Worm (Caenorhabditis elegans) whole organism, young adult: Measurements from ENCODE around the gene F42F12.14.

ENCODE experiments used
- B0035.1 ChIP-seq: sonication (generic microtip); optimal IDR thresholded peaks from 2 replicates; lab custom pipeline; 2016; ENCODE audit warnings: missing genetic modification characterization, mild to moderate bottlenecking, missing compliant biosample characterization, missing genotype, missing genetic modification reagents
- B0261.1 ChIP-seq: sonication (generic microtip); optimal IDR thresholded peaks from 2 replicates; lab custom pipeline; 2016; ENCODE audit warnings: mild to moderate bottlenecking, missing genetic modification characterization, moderate library complexity, missing compliant biosample characterization
- B0336.3 ChIP-seq: fragments of 200-800 bp; sonication (Bioruptor generic); IDR thresholded peaks from 2 replicates; pipeline ENCODE4 v1.3.6; 2022; ENCODE audit warnings: missing genetic modification characterization, missing compliant biosample characterization
- C17E4.6 ChIP-seq: fragments of 200-800 bp; sonication (Bioruptor generic); IDR thresholded peaks from 2 replicates; pipeline ENCODE4 v1.3.6; 2022; ENCODE audit warnings: missing genetic modification reagents, missing genetic modification characterization, missing compliant biosample characterization
- F10E7.11 ChIP-seq: sonication (generic microtip); optimal IDR thresholded peaks from 2 replicates; lab custom pipeline; 2017; ENCODE audit warnings: mild to moderate bottlenecking, missing genetic modification characterization, moderate library complexity, missing compliant biosample characterization
- F23B12.7 ChIP-seq: sonication (generic microtip); optimal IDR thresholded peaks from 2 replicates; lab custom pipeline; 2017; ENCODE audit warnings: missing genetic modification characterization, mild to moderate bottlenecking, missing compliant biosample characterization, antibody characterized with exemption, moderate library complexity; ENCODE audit not compliant: insufficient read depth
- F49E8.2 ChIP-seq: sonication (generic microtip); optimal IDR thresholded peaks from 3 replicates; lab custom pipeline; 2017; ENCODE audit warnings: missing genetic modification characterization, mild to moderate bottlenecking, missing compliant biosample characterization, antibody characterized with exemption, moderate library complexity; ENCODE audit not compliant: insufficient read depth
- F55B11.4 ChIP-seq: sonication (generic microtip); optimal IDR thresholded peaks from 2 replicates; lab custom pipeline; 2016; ENCODE audit warnings: missing compliant biosample characterization, missing genetic modification characterization, borderline replicate concordance; ENCODE audit not compliant: insufficient read depth
- T07F8.4 ChIP-seq: sonication (generic microtip); optimal IDR thresholded peaks from 2 replicates; lab custom pipeline; 2016; ENCODE audit warnings: mild to moderate bottlenecking, missing genetic modification characterization, moderate library complexity, missing compliant biosample characterization
- Y53F4B.3 ChIP-seq: fragments of 200-800 bp; sonication (Bioruptor generic); IDR thresholded peaks from 2 replicates; pipeline ENCODE4 v1.3.6; 2022; ENCODE audit warnings: missing genetic modification reagents, missing genetic modification characterization, missing compliant biosample characterization
- Y56A3A.18 ChIP-seq: fragments of 200-800 bp; sonication (Bioruptor generic); IDR thresholded peaks from 2 replicates; pipeline ENCODE4 v1.3.6; 2022; ENCODE audit warnings: missing genetic modification reagents, missing genetic modification characterization, missing compliant biosample characterization
- Y95B8A.8 ChIP-seq: fragments of 200-800 bp; sonication (Bioruptor generic); IDR thresholded peaks from 2 replicates; pipeline ENCODE4 v1.3.6; 2022; ENCODE audit warnings: missing genetic modification reagents, missing genetic modification characterization, missing compliant biosample characterization
- aptf-2 ChIP-seq: fragments of 200-800 bp; sonication (Bioruptor generic); conservative IDR thresholded peaks from 2 replicates; pipeline ENCODE4 v1.3.6; 2022; ENCODE audit warnings: missing genetic modification reagents, missing genetic modification characterization, missing compliant biosample characterization
- attf-5 ChIP-seq: fragments of 200-800 bp; sonication (Bioruptor generic); optimal IDR thresholded peaks from 2 replicates; lab custom pipeline; 2018; ENCODE audit warnings: mild to moderate bottlenecking, missing genetic modification characterization, missing compliant biosample characterization
- bed-2 ChIP-seq: fragments of 200-800 bp; sonication (Bioruptor generic); IDR thresholded peaks from 2 replicates; pipeline ENCODE4 v1.3.6; 2022; ENCODE audit warnings: missing genetic modification reagents, missing genetic modification characterization, missing compliant biosample characterization
- cebp-2 ChIP-seq: fragments of 200-800 bp; sonication (Bioruptor generic); IDR thresholded peaks from 2 replicates; pipeline ENCODE4 v1.3.6; 2022; ENCODE audit warnings: missing genetic modification characterization, missing compliant biosample characterization
- chd-7 ChIP-seq: sonication (generic microtip); optimal IDR thresholded peaks from 2 replicates; lab custom pipeline; 2016; ENCODE audit warnings: mild to moderate bottlenecking, missing genetic modification characterization, moderate library complexity, missing compliant biosample characterization
- efl-1 ChIP-seq: fragments of 150-350 bp; optimal IDR thresholded peaks from 2 replicates; lab custom pipeline; 2014; ENCODE audit warnings: missing biosample characterization, missing genetic modification reagents, missing genetic modification characterization
- him-1 ChIP-seq: sonication (generic microtip); optimal IDR thresholded peaks from 2 replicates; lab custom pipeline; 2016; ENCODE audit warnings: missing genotype, missing genetic modification reagents, missing genetic modification characterization, missing compliant biosample characterization
- hmg-1.2 ChIP-seq: fragments of 200-800 bp; sonication (Bioruptor generic); IDR thresholded peaks from 2 replicates; pipeline ENCODE4 v1.3.6; 2022; ENCODE audit warnings: missing genetic modification reagents, missing genetic modification characterization, missing compliant biosample characterization
- hmg-20 ChIP-seq: fragments of 200-800 bp; sonication (Bioruptor generic); IDR thresholded peaks from 2 replicates; pipeline ENCODE4 v1.3.6; 2022; ENCODE audit warnings: missing genetic modification reagents, missing genetic modification characterization, missing compliant biosample characterization
- lag-1 ChIP-seq: fragments of 200-800 bp; sonication (Bioruptor generic); IDR thresholded peaks from 2 replicates; pipeline ENCODE4 v1.3.6; 2022; ENCODE audit warnings: missing genetic modification reagents, missing genetic modification characterization, missing compliant biosample characterization
- lin-26 ChIP-seq: fragments of 200-800 bp; sonication (Bioruptor generic); IDR thresholded peaks from 2 replicates; pipeline ENCODE4 v1.3.6; 2022; ENCODE audit warnings: missing genetic modification reagents, missing genetic modification characterization, missing compliant biosample characterization
- lin-35 ChIP-seq, 3 experiments: fragments of 150-350 bp in 2 of 3; sonication (generic microtip) in 1 of 3; optimal IDR thresholded peaks; 2 replicates each; lab custom pipeline; 2014 to 2018; ENCODE audit warnings: missing biosample characterization in 3 of 3, missing genetic modification characterization in 3 of 3, missing genetic modification reagents in 3 of 3
- lir-1 ChIP-seq: fragments of 200-800 bp; sonication (Bioruptor generic); conservative IDR thresholded peaks from 2 replicates; pipeline ENCODE4 v1.3.6; 2022; ENCODE audit warnings: missing genetic modification reagents, missing genetic modification characterization, missing compliant biosample characterization
- madf-6 ChIP-seq: fragments of 200-800 bp; sonication (Bioruptor generic); IDR thresholded peaks from 2 replicates; pipeline ENCODE4 v1.3.6; 2022; ENCODE audit warnings: missing genetic modification reagents, missing genetic modification characterization, missing compliant biosample characterization
- madf-8 ChIP-seq: fragments of 200-800 bp; sonication (Bioruptor generic); conservative IDR thresholded peaks from 2 replicates; pipeline ENCODE4 v1.3.6; 2022; ENCODE audit warnings: missing genetic modification reagents, missing genetic modification characterization, missing compliant biosample characterization
- mes-4 ChIP-seq: sonication (generic microtip); optimal IDR thresholded peaks from 2 replicates; lab custom pipeline; 2016; ENCODE audit warnings: missing genotype, missing genetic modification characterization, missing compliant biosample characterization
- nhr-179 ChIP-seq: sonication (generic microtip); optimal IDR thresholded peaks from 2 replicates; lab custom pipeline; 2016; ENCODE audit warnings: mild to moderate bottlenecking, missing genetic modification characterization, missing compliant biosample characterization
- rpc-1 ChIP-seq, 2 experiments: fragments of 150-350 bp in 1 of 2; sonication (generic microtip) in 1 of 2; optimal IDR thresholded peaks; 2 replicates each; lab custom pipeline; 2014 to 2018; ENCODE audit warnings: missing biosample characterization in 1 of 2, missing genetic modification characterization in 1 of 2, missing genetic modification reagents in 1 of 2, missing genotype in 1 of 2
- sdz-38 ChIP-seq: sonication (generic microtip); optimal IDR thresholded peaks from 2 replicates; lab custom pipeline; 2016; ENCODE audit warnings: missing genotype, missing genetic modification characterization, missing compliant biosample characterization
- snpc-1.1 ChIP-seq: sonication (generic microtip); optimal IDR thresholded peaks from 2 replicates; lab custom pipeline; 2017; ENCODE audit warnings: missing genetic modification characterization, mild to moderate bottlenecking, missing compliant biosample characterization, antibody characterized with exemption, moderate library complexity, missing genotype, missing genetic modification reagents; ENCODE audit not compliant: insufficient read depth
- snpc-3.4 ChIP-seq: sonication (generic microtip); optimal IDR thresholded peaks from 2 replicates; lab custom pipeline; 2017; ENCODE audit warnings: missing genetic modification characterization, mild to moderate bottlenecking, missing compliant biosample characterization, antibody characterized with exemption, moderate library complexity, missing genotype, missing genetic modification reagents
- somi-1 ChIP-seq: fragments of 200-800 bp; sonication (Bioruptor generic); optimal IDR thresholded peaks from 2 replicates; lab custom pipeline; 2018; ENCODE audit warnings: mild to moderate bottlenecking, missing genetic modification characterization, missing compliant biosample characterization
- sptf-2 ChIP-seq: fragments of 200-800 bp; sonication (Bioruptor generic); optimal IDR thresholded peaks from 2 replicates; lab custom pipeline; 2018; ENCODE audit warnings: mild to moderate bottlenecking, missing genetic modification characterization, missing compliant biosample characterization
- tbp1 ChIP-seq: fragments of 200-800 bp; sonication (Bioruptor generic); optimal IDR thresholded peaks from 2 replicates; lab custom pipeline; 2018; ENCODE audit warnings: mild to moderate bottlenecking, missing genetic modification characterization, missing compliant biosample characterization
- tbx-9 ChIP-seq: sonication (generic microtip); optimal IDR thresholded peaks from 2 replicates; lab custom pipeline; 2016; ENCODE audit warnings: borderline replicate concordance, missing genetic modification characterization, inconsistent platforms, missing compliant biosample characterization
- unc-130 ChIP-seq: sonication (generic microtip); optimal IDR thresholded peaks from 2 replicates; lab custom pipeline; 2016; ENCODE audit warnings: missing genetic modification reagents, missing genetic modification characterization, missing compliant biosample characterization
- unc-62 ChIP-seq: fragments of 150-350 bp; optimal IDR thresholded peaks from 2 replicates; lab custom pipeline; 2014; ENCODE audit warnings: missing biosample characterization, missing genetic modification reagents, missing genetic modification characterization
- zfh-2 ChIP-seq: fragments of 200-800 bp; sonication (Bioruptor generic); conservative IDR thresholded peaks from 2 replicates; pipeline ENCODE4 v1.3.6; 2022; ENCODE audit warnings: missing genetic modification reagents, missing genetic modification characterization, missing compliant biosample characterization
- zim-3 ChIP-seq: sonication (generic microtip); optimal IDR thresholded peaks from 2 replicates; lab custom pipeline; 2017; ENCODE audit warnings: mild to moderate bottlenecking, missing genetic modification characterization, moderate library complexity, missing compliant biosample characterization
- ztf-25 ChIP-seq: fragments of 200-800 bp; sonication (Bioruptor generic); IDR thresholded peaks from 2 replicates; pipeline ENCODE4 v1.3.6; 2022; ENCODE audit warnings: missing genetic modification reagents, missing genetic modification characterization, missing compliant biosample characterization
- ztf-28 ChIP-seq: fragments of 200-800 bp; sonication (Bioruptor generic); IDR thresholded peaks from 2 replicates; pipeline ENCODE4 v1.3.6; 2022; ENCODE audit warnings: missing genetic modification reagents, missing genetic modification characterization, missing compliant biosample characterization

The F42F12.14 gene

ce11 chrX:12320737-12321136, 27.7 kb upstream of the F42F12.14 start, which contains the start of gene ceh-40:
Gene ceh-40 (minus strand): TSS chrX:12320777.
- TF ChIP-seq F49E8.2 (tag; lab: Kevin White, UChicago) (no peak), madf-8 (GFP tag; lab: Robert Waterston, UW) (no peak), unc-62 (GFP tag; lab: Kevin White, UChicago) (peak; percentile 5), Y53F4B.3 (GFP tag; lab: Robert Waterston, UW) (no peak), B0336.3 (no peak), bed-2 (GFP tag; lab: Robert Waterston, UW) (no peak)

ce11 chrX:12321357-12321756, 27.1 kb upstream of the F42F12.14 start, which contains the start of gene F17A2.13:
Gene F17A2.13 (plus strand): TSS chrX:12321657.
- TF ChIP-seq rpc-1 (optimal IDR thresholded peaks at IDR 0.05; lab: Kevin White, UChicago), result no peak
- no peak for TF ChIP-seq rpc-1 (tag; optimal IDR thresholded peaks at IDR 0.05; lab: Kevin White, UChicago)
- no peak for TF ChIP-seq hmg-1.2 (GFP tag; lab: Robert Waterston, UW)
- no peak for TF ChIP-seq sdz-38 (tag; lab: Kevin White, UChicago)
- TF ChIP-seq Y56A3A.18 (GFP tag; lab: Robert Waterston, UW), result no peak
- no peak for TF ChIP-seq efl-1 (GFP tag; lab: Kevin White, UChicago)
- no peak for TF ChIP-seq sptf-2 (GFP tag; lab: Kevin White, UChicago)
- no peak for TF ChIP-seq snpc-1.1 (tag; lab: Kevin White, UChicago)
- no peak for TF ChIP-seq ztf-28 (GFP tag; lab: Robert Waterston, UW)
- no peak for TF ChIP-seq aptf-2 (GFP tag; lab: Robert Waterston, UW)
- no peak for TF ChIP-seq hmg-20 (GFP tag; lab: Robert Waterston, UW)
- no peak for TF ChIP-seq Y53F4B.3 (GFP tag; lab: Robert Waterston, UW)
- TF ChIP-seq F55B11.4, result no peak
- no peak for TF ChIP-seq snpc-3.4
- TF ChIP-seq, all 124 proteins: peak for 0

- no peak for TF ChIP-seq attf-5 (GFP tag; lab: Kevin White, UChicago)
- no peak for TF ChIP-seq lin-26
- no peak for TF ChIP-seq F49E8.2 (tag; lab: Kevin White, UChicago)
- no peak for TF ChIP-seq snpc-3.4
- TF ChIP-seq Y53F4B.3 (GFP tag; lab: Robert Waterston, UW), result no peak
- TF ChIP-seq zfh-2 (GFP tag; lab: Robert Waterston, UW), result no peak
- TF ChIP-seq T07F8.4 (tag; lab: Kevin White, UChicago), result no peak
- no peak for TF ChIP-seq lag-1
- no peak for TF ChIP-seq C17E4.6 (GFP tag; lab: Robert Waterston, UW)
- no peak for TF ChIP-seq efl-1 (GFP tag; lab: Kevin White, UChicago)
- no peak for TF ChIP-seq unc-130 (GFP tag; lab: Kevin White, UChicago)
- TF ChIP-seq F23B12.7 (tag; lab: Kevin White, UChicago), result no peak
- no peak for TF ChIP-seq cebp-2 (GFP tag; lab: Robert Waterston, UW)
- no peak for TF ChIP-seq lin-35 (GFP tag; optimal IDR thresholded peaks at IDR 0.05; lab: Kevin White, UChicago)
- no peak for TF ChIP-seq tbp1 (GFP tag; lab: Kevin White, UChicago)
- no peak for TF ChIP-seq him-1 (tag; lab: Kevin White, UChicago)
- TF ChIP-seq F10E7.11 (tag; lab: Kevin White, UChicago), result no peak
- no peak for TF ChIP-seq madf-6 (GFP tag; lab: Robert Waterston, UW)
- TF ChIP-seq, all 124 proteins: peak for 0
Measured at ce11 chrX:12323439-12323838, 25.0 kb upstream of the F42F12.14 start, which contains the start of gene srd-40. Gene srd-40 (plus strand): TSS chrX:12323739.

ce11 chrX:12326424-12326823, 22.0 kb upstream of the F42F12.14 start, which contains the start of gene srd-41:
Gene srd-41 (plus strand): TSS chrX:12326724.
- TF ChIP-seq T07F8.4 (tag; lab: Kevin White, UChicago), result no peak
- TF ChIP-seq lir-1, result no peak
- no peak for TF ChIP-seq B0261.1 (tag; lab: Kevin White, UChicago)
- no peak for TF ChIP-seq nhr-179 (tag; lab: Kevin White, UChicago)
- no peak for TF ChIP-seq chd-7 (tag; lab: Kevin White, UChicago)
- TF ChIP-seq B0035.1 (tag; lab: Kevin White, UChicago), result no peak
- TF ChIP-seq tbx-9, result no peak
- no peak for TF ChIP-seq ztf-25 (GFP tag; lab: Robert Waterston, UW)
- no peak for TF ChIP-seq somi-1
- TF ChIP-seq madf-6 (GFP tag; lab: Robert Waterston, UW), result no peak
- TF ChIP-seq zim-3 (tag; lab: Kevin White, UChicago), result no peak
- TF ChIP-seq mes-4 (tag; lab: Kevin White, UChicago), result no peak
- no peak for TF ChIP-seq Y95B8A.8 (GFP tag; lab: Robert Waterston, UW)
